Fruit fly (Drosophila melanogaster) Kc167 (cell line): ENCODE measurements around the gene tey.

ENCODE experiments used
- Myc ChIP-seq: fragments of >200 bp; optimal IDR thresholded peaks from 2 replicates; lab custom pipeline; 2017; ENCODE audit warnings: missing external identifiers
- Sin3A ChIP-seq: fragments of >200 bp; optimal IDR thresholded peaks from 2 replicates; lab custom pipeline; 2018; ENCODE audit warnings: missing external identifiers
- h ChIP-seq: fragments of >200 bp; optimal IDR thresholded peaks from 3 replicates; lab custom pipeline; 2018; ENCODE audit warnings: missing external identifiers
- insv ChIP-seq: fragments of >200 bp; optimal IDR thresholded peaks from 3 replicates; lab custom pipeline; 2018; ENCODE audit warnings: missing external identifiers
- psq ChIP-seq: fragments of >200 bp; optimal IDR thresholded peaks from 2 replicates; lab custom pipeline; 2017; ENCODE audit warnings: missing external identifiers
- ttk ChIP-seq: sonication (Bioruptor generic); optimal IDR thresholded peaks from 2 replicates; lab custom pipeline; 2017; ENCODE audit warnings: missing external identifiers

Gene tey

DNA sequence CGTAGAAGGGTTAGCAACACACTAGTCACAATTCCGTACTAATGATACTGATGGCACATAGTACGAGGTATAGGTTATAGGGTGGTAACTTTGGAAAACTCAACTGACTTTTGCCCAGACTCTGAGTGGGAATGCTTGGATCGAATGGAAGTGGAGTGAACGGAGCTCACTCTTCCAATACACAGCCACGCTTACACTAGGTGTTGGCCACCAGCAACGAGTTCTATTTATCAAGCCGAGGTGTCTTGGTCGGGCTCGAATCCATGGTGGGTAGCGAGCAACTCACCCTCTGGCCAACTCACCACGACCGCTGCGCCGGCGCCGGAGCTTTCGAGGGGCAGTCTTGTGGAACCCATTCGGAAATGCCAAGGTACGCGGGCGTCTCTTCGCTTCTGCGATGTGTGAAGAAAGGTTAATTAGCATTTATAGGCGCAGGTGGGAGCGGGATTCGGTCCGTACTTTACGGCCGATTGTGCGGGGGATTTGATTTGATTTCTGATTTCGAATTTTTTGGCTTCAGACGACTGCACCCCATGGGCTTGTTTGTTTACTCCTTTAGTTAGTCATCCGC is 31.2 kb upstream of the tey start, which contains the start of gene verm:
verm (minus strand) TSS at position 204 of the 571 bp plus-strand sequence.
- no peak for TF ChIP-seq psq (lab: Kevin White, UChicago)

DNA sequence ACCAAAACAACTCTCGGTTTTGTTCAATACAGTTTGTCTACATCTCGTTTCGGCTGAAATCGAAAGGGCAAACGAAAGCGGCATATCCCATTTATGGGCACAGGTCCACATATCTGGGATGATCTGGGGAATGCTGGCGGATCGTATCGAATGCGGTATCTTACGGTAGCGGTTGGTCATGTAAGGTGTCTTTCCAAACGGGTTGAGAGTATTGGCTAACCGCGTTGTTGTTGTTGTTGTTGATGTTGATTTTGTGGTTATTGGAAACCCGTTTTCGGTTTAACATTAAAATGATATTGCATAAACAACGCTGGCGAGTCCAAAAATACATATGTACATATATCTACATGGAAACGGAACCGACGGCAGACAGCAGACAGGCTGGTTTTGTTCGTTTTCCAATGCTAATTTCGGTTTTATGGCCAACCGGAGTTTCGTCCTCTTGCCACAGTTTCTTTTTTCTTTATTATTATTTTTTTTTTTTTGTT is 30.3 kb upstream of the tey start:
- TF ChIP-seq insv (no peak), Sin3A (lab: Kevin White, UChicago) (no peak), ttk (no peak), Myc (lab: Kevin White, UChicago) (no peak), h (lab: Kevin White, UChicago) (no peak), psq (lab: Kevin White, UChicago) (no peak)

DNA sequence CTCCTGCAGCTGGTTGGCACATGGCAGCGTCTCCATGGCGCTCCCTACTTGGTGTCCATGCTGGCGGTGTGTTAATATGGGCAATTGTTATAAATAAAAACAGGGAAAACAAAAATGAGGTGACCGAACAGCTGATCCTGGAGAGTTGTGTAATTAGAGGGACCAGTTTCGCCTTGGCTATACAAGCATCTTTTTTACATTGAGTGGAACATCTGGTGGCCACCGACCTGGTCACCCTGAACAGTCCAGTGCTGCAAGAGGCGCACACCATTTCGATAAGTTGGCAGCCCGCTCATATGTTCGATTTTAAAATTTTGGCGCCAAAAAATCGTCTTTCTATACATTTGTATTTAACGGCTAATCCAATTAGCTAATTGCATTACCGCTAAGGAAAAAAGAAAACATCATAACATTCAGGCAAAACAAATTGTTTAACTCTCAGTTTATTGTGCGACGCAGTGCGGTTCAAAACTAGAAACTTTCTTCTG is 23.3 kb upstream of the tey start, which contains the start of the genes CG8765 and Gbeta76C:
CG8765 (minus strand) TSS at position 154 of the 488 bp plus-strand sequence.
Gbeta76C (plus strand) TSS at position 438 of the 488 bp plus-strand sequence.
- no peak for TF ChIP-seq ttk
- TF ChIP-seq Sin3A (lab: Kevin White, UChicago): no peak
- no peak for TF ChIP-seq psq (lab: Kevin White, UChicago)
- no peak for TF ChIP-seq Myc (lab: Kevin White, UChicago)
- TF ChIP-seq insv: no peak
- no peak for TF ChIP-seq h (lab: Kevin White, UChicago)

DNA sequence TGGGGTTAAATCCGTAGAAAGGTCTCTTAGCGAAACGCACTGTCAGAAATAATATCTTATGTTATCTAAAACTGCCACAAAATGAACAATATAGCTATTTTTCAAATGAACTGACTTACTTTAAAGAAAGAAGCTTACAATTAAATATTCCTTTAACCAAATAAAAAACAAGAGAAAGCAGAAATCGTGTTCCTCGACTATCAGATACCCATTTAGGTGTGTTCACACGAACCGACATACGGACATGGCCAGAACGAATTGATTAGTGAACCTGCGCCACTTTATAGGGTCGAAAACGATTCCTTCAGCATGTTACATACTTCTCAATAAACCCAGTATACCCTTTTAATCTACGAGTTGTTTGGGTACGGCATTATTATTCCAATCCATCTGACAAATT is 19.6 kb upstream of the tey start:
- TF ChIP-seq insv (no peak), psq (lab: Kevin White, UChicago) (no peak), h (lab: Kevin White, UChicago) (no peak), Myc (lab: Kevin White, UChicago) (no peak), Sin3A (lab: Kevin White, UChicago) (no peak)

DNA sequence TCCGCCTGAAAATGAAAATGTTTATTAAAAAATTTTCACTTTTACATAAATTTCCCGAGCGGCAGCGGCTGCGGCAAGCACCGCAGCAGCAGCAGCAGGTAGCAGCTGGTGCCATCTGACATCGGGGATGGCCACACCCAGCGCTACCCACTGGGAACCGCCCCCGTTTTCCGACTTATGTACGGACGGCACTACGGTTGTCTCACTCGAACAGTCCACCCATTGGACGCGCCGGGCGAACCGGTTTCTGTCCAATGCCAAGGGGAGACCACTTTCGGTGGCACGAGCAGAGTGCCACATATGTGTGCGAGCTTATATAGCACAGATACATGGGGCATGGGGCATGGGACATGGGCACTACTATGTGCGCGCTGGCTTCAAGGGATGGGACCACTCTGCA is 19.0 kb upstream of the tey start:
- TF ChIP-seq ttk: no peak
- no peak for TF ChIP-seq insv
- no peak for TF ChIP-seq h (lab: Kevin White, UChicago)
- TF ChIP-seq Sin3A (lab: Kevin White, UChicago): no peak
- TF ChIP-seq Myc (lab: Kevin White, UChicago): no peak
- TF ChIP-seq psq (lab: Kevin White, UChicago): no peak

DNA sequence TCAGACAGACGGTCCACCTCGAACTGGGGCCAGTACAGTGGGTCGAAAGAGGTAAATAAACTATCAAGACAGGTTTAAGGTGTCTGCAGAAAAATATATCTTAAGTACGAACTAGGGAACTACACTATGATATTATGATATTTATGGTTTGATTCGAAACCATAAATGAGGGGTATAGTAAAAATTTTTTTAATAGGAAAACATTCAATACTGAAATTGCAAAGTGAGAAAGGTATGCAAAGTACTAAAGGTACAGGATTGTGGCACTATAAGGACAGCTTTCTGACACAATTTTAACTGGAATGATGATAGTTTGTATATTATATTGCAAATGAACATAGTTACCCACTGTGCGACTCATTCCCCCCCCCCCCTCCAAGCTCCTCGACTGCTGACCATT is 12.1 kb upstream of the tey start:
- TF ChIP-seq Myc (lab: Kevin White, UChicago) (no peak), insv (no peak)

DNA sequence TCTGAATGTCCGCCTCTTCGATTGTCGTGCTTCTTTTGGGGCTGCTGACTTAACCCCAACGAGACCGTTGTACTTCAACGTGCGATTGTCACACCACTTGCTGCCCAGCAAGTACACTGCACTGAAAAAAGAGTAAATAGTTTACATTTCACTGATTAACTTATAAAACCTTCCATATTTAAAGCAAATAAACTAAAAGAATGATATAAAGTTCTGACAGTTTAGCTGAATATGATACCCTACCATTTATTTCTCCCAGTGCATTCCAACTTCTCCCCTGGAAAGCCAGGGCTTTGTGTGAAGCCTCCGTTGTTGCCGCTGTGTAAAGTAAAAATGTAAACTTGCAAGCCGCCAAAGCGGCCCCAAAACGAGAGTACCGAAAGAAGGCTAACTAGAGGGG is 10.4 kb upstream of the tey start:
- TF ChIP-seq Myc (lab: Kevin White, UChicago) (no peak), h (lab: Kevin White, UChicago) (no peak), Sin3A (lab: Kevin White, UChicago) (no peak), ttk (no peak), insv (no peak), psq (lab: Kevin White, UChicago) (no peak)

DNA sequence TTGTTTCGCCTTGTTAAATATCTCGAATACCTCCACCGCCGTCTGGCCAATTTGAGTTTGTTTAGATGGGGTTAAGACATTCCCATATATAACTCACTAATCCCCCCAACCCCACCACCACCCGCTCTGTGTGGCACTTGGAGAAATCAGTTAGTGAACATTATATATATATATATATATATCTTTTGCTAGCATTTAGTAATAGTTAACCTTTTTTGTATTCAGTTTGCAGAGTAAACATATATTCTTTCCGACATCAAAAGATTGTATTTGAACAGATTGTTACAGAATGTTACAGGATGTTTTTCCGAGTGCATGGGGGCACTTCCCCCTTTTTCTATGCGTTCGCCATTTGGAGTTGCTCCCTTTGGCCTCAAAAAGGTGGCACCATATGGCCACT is 6.6 kb upstream of the tey start:
- TF ChIP-seq Myc (lab: Kevin White, UChicago) (no peak), h (lab: Kevin White, UChicago) (no peak), insv (no peak), Sin3A (lab: Kevin White, UChicago) (no peak), ttk (no peak), psq (lab: Kevin White, UChicago) (no peak)

DNA sequence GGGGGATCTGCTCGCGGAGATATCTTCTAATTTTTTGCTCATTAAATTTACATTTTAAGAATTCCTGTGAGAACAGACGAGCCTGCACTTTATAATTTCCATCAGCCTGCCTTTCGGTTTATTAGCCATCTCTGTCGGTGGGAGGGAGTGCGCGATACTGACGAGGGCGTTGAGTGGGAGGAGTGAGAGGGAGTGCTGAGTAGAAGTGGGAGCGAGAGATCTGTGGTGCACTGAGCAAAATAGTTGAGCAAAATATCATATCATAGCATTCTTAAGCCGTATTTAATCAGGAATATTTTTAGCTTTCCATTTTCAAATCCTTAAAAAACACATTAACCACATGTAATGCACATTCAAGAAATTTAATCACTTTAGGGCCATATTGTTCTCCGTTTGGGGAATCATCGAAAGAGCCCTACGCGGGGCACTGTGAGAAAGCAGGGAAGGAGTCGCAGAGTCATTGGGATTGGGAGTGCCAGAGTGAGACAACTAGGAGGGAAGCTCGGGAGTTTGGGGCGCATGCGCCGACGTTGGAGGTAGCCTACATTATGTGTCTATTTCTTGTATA is 1.2 kb upstream of the tey start:
- TF ChIP-seq Sin3A (lab: Kevin White, UChicago): no peak
- no peak for TF ChIP-seq Myc (lab: Kevin White, UChicago)
- no peak for TF ChIP-seq psq (lab: Kevin White, UChicago)
- no peak for TF ChIP-seq ttk
- no peak for TF ChIP-seq insv
- no peak for TF ChIP-seq h (lab: Kevin White, UChicago)

DNA sequence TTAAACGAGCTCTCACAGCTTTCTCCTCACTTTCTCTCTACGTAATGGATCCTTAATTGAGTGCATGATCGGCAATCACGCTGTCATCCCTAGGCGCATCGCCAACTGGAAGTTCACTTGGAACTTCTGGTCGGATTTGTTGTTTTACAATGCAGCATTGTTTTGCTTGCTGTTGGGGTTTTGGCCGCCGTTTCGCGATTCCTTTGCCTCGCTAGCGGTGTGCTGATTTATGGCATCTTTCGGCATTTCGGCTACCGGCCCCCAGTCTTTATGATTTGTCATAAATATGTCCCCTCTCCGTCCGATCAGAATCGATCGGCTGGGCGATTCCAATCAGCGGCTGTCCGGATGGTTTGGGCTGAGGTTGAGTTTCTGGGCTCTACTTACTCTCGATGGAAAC is 1.0 kb downstream of the tey start:
- TF ChIP-seq Myc (lab: Kevin White, UChicago) (no peak), h (lab: Kevin White, UChicago) (no peak), Sin3A (lab: Kevin White, UChicago) (no peak), psq (lab: Kevin White, UChicago) (no peak), insv (no peak)

DNA sequence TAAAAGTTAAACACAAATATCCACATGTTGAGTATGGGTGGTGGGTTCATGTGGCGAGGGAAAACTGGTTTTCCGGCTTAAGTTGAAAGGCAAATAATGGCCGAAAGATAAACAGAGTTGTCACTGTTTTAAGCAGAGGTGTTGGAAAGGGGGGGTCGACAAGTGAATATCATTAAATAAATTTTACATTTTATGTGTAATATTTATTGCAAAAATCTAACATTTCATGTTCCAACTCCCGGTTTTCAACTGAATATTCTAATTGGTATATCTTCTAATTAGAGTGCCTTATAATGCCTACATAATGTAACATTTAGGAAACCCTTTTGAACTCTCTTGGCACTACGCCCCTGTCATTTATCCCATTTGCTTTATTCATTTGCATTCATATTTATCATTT is 8.0 kb downstream of the tey start:
- no peak for TF ChIP-seq Sin3A (lab: Kevin White, UChicago)
- TF ChIP-seq ttk: no peak
- no peak for TF ChIP-seq psq (lab: Kevin White, UChicago)
- TF ChIP-seq Myc (lab: Kevin White, UChicago): no peak
- TF ChIP-seq h (lab: Kevin White, UChicago): no peak
- TF ChIP-seq insv: no peak

DNA sequence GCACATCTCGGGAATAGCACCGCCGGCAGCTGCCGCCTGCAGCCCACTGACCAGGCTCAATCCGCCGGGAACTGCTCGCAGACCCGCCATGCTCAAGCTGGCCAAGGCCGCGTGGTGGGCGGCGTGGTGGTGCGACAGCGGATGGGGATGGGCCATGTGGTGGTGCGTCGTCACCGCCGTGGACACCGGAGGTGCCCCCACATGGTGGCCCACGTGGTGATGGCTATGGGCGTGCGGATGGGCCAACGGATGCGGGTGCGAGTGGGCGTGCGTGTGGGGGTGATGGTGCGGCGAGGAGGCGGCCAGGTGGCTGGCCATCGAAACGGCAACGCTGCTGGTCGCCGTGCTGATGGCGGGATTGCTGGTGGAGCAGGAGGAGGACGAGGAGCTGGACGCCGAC is 10.4 kb downstream of the tey start:
- TF ChIP-seq psq (lab: Kevin White, UChicago): no peak

DNA sequence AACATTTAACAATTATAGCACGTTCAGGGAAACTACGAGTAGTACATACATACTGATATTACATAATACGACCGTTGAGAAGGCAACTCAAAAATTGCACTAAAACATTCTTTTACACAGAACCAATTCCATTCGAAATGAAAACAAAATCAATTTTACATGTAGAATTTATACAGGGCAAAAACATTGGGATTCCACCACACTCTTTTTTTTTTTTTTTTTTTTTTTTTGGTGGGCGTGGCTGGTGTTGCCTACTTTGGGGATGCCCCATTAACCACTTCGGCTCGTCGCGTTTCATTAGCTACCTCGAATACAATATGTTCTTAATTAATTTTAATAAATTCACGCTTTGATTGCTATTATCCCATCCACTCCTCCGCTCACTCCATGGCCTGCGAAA is 13.3 kb downstream of the tey start:
- TF ChIP-seq ttk: no peak
- TF ChIP-seq Sin3A (lab: Kevin White, UChicago): no peak
- no peak for TF ChIP-seq h (lab: Kevin White, UChicago)
- no peak for TF ChIP-seq psq (lab: Kevin White, UChicago)
- no peak for TF ChIP-seq Myc (lab: Kevin White, UChicago)
- no peak for TF ChIP-seq insv
